Fruit fly (Drosophila melanogaster) S2 (cell line): Measurements from ENCODE around the gene Cpr66D.

Experiments
- CG8478 ChIP-seq: fragments of >200 bp; optimal IDR thresholded peaks from 2 replicates; lab custom pipeline; 2018
- CTCF ChIP-seq, 2 experiments: fragments of >200 bp; optimal IDR thresholded peaks; 2 replicates each; lab custom pipeline; 2018

DNA sequence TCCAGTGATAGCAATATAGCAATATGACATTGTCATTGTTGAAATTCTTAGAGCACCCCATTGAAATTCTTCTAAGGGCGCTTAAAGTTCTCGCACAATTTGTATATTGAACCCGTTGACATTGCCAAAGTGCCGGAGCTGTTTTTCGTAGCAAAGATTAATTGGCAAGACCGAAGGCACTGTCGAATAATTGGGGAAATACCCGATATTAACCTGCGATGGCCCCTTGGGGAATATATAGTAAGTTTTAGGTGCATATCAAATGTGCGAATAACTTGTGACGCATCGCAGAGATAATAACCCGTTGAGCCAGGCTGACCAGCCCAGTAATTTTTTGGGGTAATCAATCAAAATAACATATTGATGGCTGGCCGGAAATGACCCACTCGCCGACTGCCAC, 46.4 kb downstream of the Cpr66D start:
- no peak for TF ChIP-seq CTCF (optimal IDR thresholded peaks at IDR 0.05; lab: Kevin White, UChicago)
- no peak for TF ChIP-seq CG8478 (lab: Kevin White, UChicago)
